Worm (Caenorhabditis elegans): Measurements from ENCODE around the gene cyp-33C12.

DNA sequence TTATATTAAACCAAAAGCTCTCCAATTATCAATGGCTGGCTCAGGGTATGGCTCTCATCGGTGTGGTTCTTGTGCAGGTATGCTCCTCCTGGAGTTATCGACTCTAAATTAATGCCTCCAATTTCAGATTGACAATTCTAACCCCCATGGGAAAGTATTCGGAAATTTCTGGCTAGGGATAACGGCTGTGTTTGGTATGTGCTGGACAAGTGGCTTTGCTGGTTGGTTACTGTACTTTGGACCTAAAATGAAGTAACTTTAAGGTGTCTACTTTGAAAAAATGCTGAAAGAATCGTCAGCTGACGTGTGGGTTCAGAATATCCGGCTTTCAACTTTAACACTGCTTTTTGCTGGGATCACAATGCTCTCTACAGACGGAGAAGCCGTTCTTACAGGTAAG is 12.7 kb upstream of the cyp-33C12 start:
- no peak for TF ChIP-seq ttx-3 (tag; optimal IDR thresholded peaks at IDR 0.05)
- no peak for TF ChIP-seq ceh-9 (tag; optimal IDR thresholded peaks at IDR 0.05)
